Worm (Caenorhabditis elegans) whole organism, L4 larva: ENCODE measurements around the gene hlh-30.

Experiments used
- Y105C5A.15 ChIP-seq: fragments of 200-800 bp; sonication (Bioruptor generic); IDR thresholded peaks from 2 replicates; pipeline ENCODE4 v1.3.6; 2022; ENCODE audit warnings: missing genetic modification characterization, missing compliant biosample characterization
- Y75B8A.6 ChIP-seq: fragments of 200-800 bp; sonication (Bioruptor generic); IDR thresholded peaks from 2 replicates; pipeline ENCODE4 v1.3.6; 2022; ENCODE audit warnings: missing genetic modification reagents, missing genetic modification characterization, missing compliant biosample characterization
- ZK337.2 ChIP-seq: fragments of 200-800 bp; sonication (Bioruptor generic); IDR thresholded peaks from 2 replicates; pipeline ENCODE4 v1.3.6; 2022; ENCODE audit warnings: missing genetic modification reagents, missing genetic modification characterization, missing compliant biosample characterization
- aha-1 ChIP-seq: fragments of 150-350 bp; peaks from one replicate; lab custom pipeline; 2014; ENCODE audit warnings: missing biosample characterization, missing genetic modification characterization
- lin-13 ChIP-seq: fragments of 150-350 bp; optimal IDR thresholded peaks from 2 replicates; lab custom pipeline; 2014; ENCODE audit warnings: missing biosample characterization, missing genetic modification reagents, missing genetic modification characterization
- lin-15B ChIP-seq: fragments of 150-350 bp; sonication (generic microtip); optimal IDR thresholded peaks from 3 replicates; lab custom pipeline; 2014; ENCODE audit warnings: missing biosample characterization, missing genetic modification characterization
- nhr-28 ChIP-seq: fragments of 150-350 bp; optimal IDR thresholded peaks from 2 replicates; lab custom pipeline; 2014; ENCODE audit warnings: missing biosample characterization, missing genetic modification characterization
- unc-62 ChIP-seq, 3 experiments: fragments of 150-350 bp in 1 of 3; sonication (generic microtip); optimal IDR thresholded peaks in 2 of 3; peaks in 1 of 3; 1 replicate in 1 of 3; 2 replicates in 2 of 3; lab custom pipeline; 2014 to 2017; ENCODE audit warnings: missing biosample characterization in 3 of 3, missing genetic modification characterization in 3 of 3, missing genetic modification reagents in 3 of 3, missing genotype in 1 of 3
- ztf-11 ChIP-seq: fragments of 150-350 bp; optimal IDR thresholded peaks from 2 replicates; lab custom pipeline; 2014; ENCODE audit warnings: missing biosample characterization, missing genetic modification characterization

- TF ChIP-seq Y75B8A.6 (GFP tag; lab: Robert Waterston, UW) = no peak
- TF ChIP-seq aha-1 (tag; lab: Kevin White, UChicago) = no peak
- TF ChIP-seq nhr-28 = no peak
- peak in 1 of 2 experiments; percentile 7 for TF ChIP-seq unc-62 (GFP tag; optimal IDR thresholded peaks at IDR 0.05 in 1 of 2; lab: Kevin White, UChicago)
- TF ChIP-seq unc-62 (tag; optimal IDR thresholded peaks at IDR 0.05; lab: Kevin White, UChicago) = no peak
- TF ChIP-seq Y105C5A.15 = no peak
- no peak for TF ChIP-seq ztf-11 (tag; lab: Kevin White, UChicago)
- no peak for TF ChIP-seq lin-13 (GFP tag; lab: Kevin White, UChicago)
- TF ChIP-seq lin-15B (tag; lab: Kevin White, UChicago) = no peak
- no peak for TF ChIP-seq ZK337.2
Observed at ce11 chrIV:4009923-4010322, 24.8 kb downstream of the hlh-30 start.
